Fruit fly (Drosophila melanogaster): Measurements from ENCODE around the gene Dref.

Dref gene

dm6 chr2L:9947265-9947664 is 19.8 kb downstream of the Dref start, which contains the start of gene CG5853 (continued):
- TF ChIP-seq Antp (GFP tag; optimal IDR thresholded peaks at IDR 0.05): no peak
- TF ChIP-seq CrebB (tag; optimal IDR thresholded peaks at IDR 0.05): peak; percentile 0
- no peak for TF ChIP-seq tll (GFP tag; optimal IDR thresholded peaks at IDR 0.05)
- no peak for TF ChIP-seq gt (GFP tag; IDR thresholded peaks at IDR 0.05)
- no peak for TF ChIP-seq Camta (GFP tag; optimal IDR thresholded peaks at IDR 0.05)
- no peak for TF ChIP-seq CG9215 (GFP tag; IDR thresholded peaks at IDR 0.05)
- TF ChIP-seq CG1832 (GFP tag; optimal IDR thresholded peaks at IDR 0.05): no peak
- TF ChIP-seq Xbp1 (GFP tag; optimal IDR thresholded peaks at IDR 0.05): no peak
- no peak for TF ChIP-seq Lim3 (GFP tag; IDR thresholded peaks at IDR 0.05)
- peak; percentile 51; the same call in 1 of the 2 replicates for TF ChIP-seq sob (GFP tag; IDR thresholded peaks at IDR 0.05)
- TF ChIP-seq CG16813 (GFP tag; IDR thresholded peaks at IDR 0.05; ENCODE audit: partially characterized antibody): no peak
- no peak for TF ChIP-seq CG34224 (GFP tag; IDR thresholded peaks at IDR 0.05; ENCODE audit: partially characterized antibody)
- TF ChIP-seq Ptx1 (GFP tag; IDR thresholded peaks at IDR 0.05): no peak
- no peak for TF ChIP-seq CG31441 (GFP tag; IDR thresholded peaks at IDR 0.05)
- TF ChIP-seq CG12659 (GFP tag; optimal IDR thresholded peaks at IDR 0.05): no peak
- TF ChIP-seq croc (GFP tag; conservative IDR thresholded peaks at IDR 0.05): no peak
- TF ChIP-seq onecut (GFP tag; IDR thresholded peaks at IDR 0.05): no peak
- TF ChIP-seq Atf6 (GFP tag; IDR thresholded peaks at IDR 0.05): peak; percentile 28; the same call in 1 of the 2 replicates
- TF ChIP-seq Atf-2 (GFP tag; optimal IDR thresholded peaks at IDR 0.05): no peak
- TF ChIP-seq CG6791 (GFP tag; IDR thresholded peaks at IDR 0.05; ENCODE audit: partially characterized antibody): no peak
- TF ChIP-seq Blimp-1 (GFP tag; optimal IDR thresholded peaks at IDR 0.05): no peak
- TF ChIP-seq abd-A (tag; optimal IDR thresholded peaks at IDR 0.05): no peak
- no peak for TF ChIP-seq CTCF (GFP tag; optimal IDR thresholded peaks at IDR 0.05)
- no peak for TF ChIP-seq CG4730 (GFP tag; IDR thresholded peaks at IDR 0.05)
- no peak for TF ChIP-seq Nf-YB (GFP tag; optimal IDR thresholded peaks at IDR 0.05)
- TF ChIP-seq CG17359 (tag; optimal IDR thresholded peaks at IDR 0.05): no peak
- no peak for TF ChIP-seq C15 (GFP tag; IDR thresholded peaks at IDR 0.05)
- no peak; the same call in 1 of the 2 replicates for TF ChIP-seq amos (GFP tag; IDR thresholded peaks at IDR 0.05; ENCODE audit: partially characterized antibody)
- no peak for TF ChIP-seq CG14441 (GFP tag; IDR thresholded peaks at IDR 0.05)
- TF ChIP-seq rib (GFP tag; IDR thresholded peaks at IDR 0.05): 0 out of 2 replicates have a peak, but pooled peaks have one; percentile 45
- peak; percentile 19 for TF ChIP-seq cwo (GFP tag; optimal IDR thresholded peaks at IDR 0.05)
- peak; percentile 70 for TF ChIP-seq Med (GFP tag)
- no peak for TF ChIP-seq Sry-β (GFP tag; optimal IDR thresholded peaks at IDR 0.05)
- no peak for TF ChIP-seq pnt (GFP tag; optimal IDR thresholded peaks at IDR 0.05)
- TF ChIP-seq CG16779 (GFP tag; IDR thresholded peaks at IDR 0.05): no peak
- no peak for TF ChIP-seq NC2α (GFP tag; optimal IDR thresholded peaks at IDR 0.05)
- no peak for TF ChIP-seq jumu (GFP tag; optimal IDR thresholded peaks at IDR 0.05)
- TF ChIP-seq Lhr (GFP tag; optimal IDR thresholded peaks at IDR 0.05): no peak
- no peak for TF ChIP-seq sna (GFP tag; IDR thresholded peaks at IDR 0.05; ENCODE audit: partially characterized antibody)
- TF ChIP-seq CG7928 (GFP tag; optimal IDR thresholded peaks at IDR 0.05): no peak
- TF ChIP-seq hbn (GFP tag; IDR thresholded peaks at IDR 0.05; ENCODE audit: partially characterized antibody): no peak
- no peak for TF ChIP-seq Scr (GFP tag; IDR thresholded peaks at IDR 0.05; ENCODE audit: partially characterized antibody)
- no peak for TF ChIP-seq Hr39 (optimal IDR thresholded peaks at IDR 0.05)
- TF ChIP-seq CG8924 (tag; optimal IDR thresholded peaks at IDR 0.05): no peak
- no peak for TF ChIP-seq Hmr (GFP tag; optimal IDR thresholded peaks at IDR 0.05)
- no peak for TF ChIP-seq CG3281 (GFP tag; optimal IDR thresholded peaks at IDR 0.05)
- TF ChIP-seq D (optimal IDR thresholded peaks at IDR 0.05): no peak
- TF ChIP-seq D (GFP tag; optimal IDR thresholded peaks at IDR 0.05): no peak
- TF ChIP-seq Dref (GFP tag; IDR thresholded peaks at IDR 0.05): peak; percentile 34; the same call in 1 of the 2 replicates
- no peak for TF ChIP-seq TFAM (GFP tag; optimal IDR thresholded peaks at IDR 0.05)
- TF ChIP-seq CG17328 (GFP tag; IDR thresholded peaks at IDR 0.05): no peak
- no peak for TF ChIP-seq fd96Cb (tag; optimal IDR thresholded peaks at IDR 0.05)

All from whole organism, embryonic.